Fruit fly (Drosophila melanogaster) whole organism, adult: ENCODE results near the gene Obp19d.

Experiments used
- CG11617 ChIP-seq: fragments of 200-800 bp; sonication (Bioruptor generic); optimal IDR thresholded peaks from 2 replicates; lab custom pipeline; 2017; ENCODE audit warnings: mild to moderate bottlenecking, missing biosample characterization, missing genetic modification reagents, missing genetic modification characterization
- CG12768 ChIP-seq: fragments of 200-800 bp; sonication (Bioruptor generic); optimal IDR thresholded peaks from 2 replicates; lab custom pipeline; 2017; ENCODE audit warnings: missing biosample characterization, missing genetic modification characterization, mild to moderate bottlenecking, moderate library complexity, missing genetic modification reagents
- CG14711 ChIP-seq: fragments of 200-800 bp; sonication (Bioruptor generic); optimal IDR thresholded peaks from 2 replicates; lab custom pipeline; 2018; ENCODE audit warnings: missing biosample characterization, mild to moderate bottlenecking, missing genetic modification characterization, moderate library complexity
- CG1620 ChIP-seq: fragments of 200-800 bp; sonication (Bioruptor generic); optimal IDR thresholded peaks from 2 replicates; lab custom pipeline; 2016; ENCODE audit warnings: missing biosample characterization, missing genetic modification characterization
- CG33017 ChIP-seq: fragments of 200-800 bp; sonication (Bioruptor generic); optimal IDR thresholded peaks from 2 replicates; lab custom pipeline; 2018; ENCODE audit warnings: missing biosample characterization, mild to moderate bottlenecking, missing genetic modification characterization, moderate library complexity
- CG5204 ChIP-seq: fragments of 200-800 bp; sonication (Bioruptor generic); optimal IDR thresholded peaks from 2 replicates; lab custom pipeline; 2016; ENCODE audit warnings: missing biosample characterization, missing genetic modification characterization
- CG7045 ChIP-seq: fragments of 200-800 bp; sonication (Bioruptor generic); optimal IDR thresholded peaks from 2 replicates; lab custom pipeline; 2017; ENCODE audit warnings: missing biosample characterization, mild to moderate bottlenecking, missing genetic modification characterization
- CG7101 ChIP-seq: fragments of 200-800 bp; sonication (Bioruptor generic); optimal IDR thresholded peaks from 2 replicates; lab custom pipeline; 2018; ENCODE audit warnings: missing biosample characterization, mild to moderate bottlenecking, missing genetic modification characterization, moderate library complexity
- Clk ChIP-seq: fragments of 200-800 bp; sonication (Bioruptor generic); optimal IDR thresholded peaks from 2 replicates; lab custom pipeline; 2017; ENCODE audit warnings: missing biosample characterization, missing genetic modification characterization
- Crg-1 ChIP-seq: fragments of 200-800 bp; sonication (Bioruptor generic); optimal IDR thresholded peaks from 2 replicates; lab custom pipeline; 2016; ENCODE audit warnings: missing biosample characterization, missing genetic modification characterization
- Hr96 ChIP-seq: fragments of 200-800 bp; sonication (Bioruptor generic); optimal IDR thresholded peaks from 2 replicates; lab custom pipeline; 2016; ENCODE audit warnings: missing biosample characterization, missing genetic modification characterization
- Mnt ChIP-seq: fragments of 200-800 bp; sonication (Bioruptor generic); optimal IDR thresholded peaks from 2 replicates; lab custom pipeline; 2016; ENCODE audit warnings: missing biosample characterization, mild to moderate bottlenecking, missing genetic modification characterization
- bab1 ChIP-seq: fragments of 200-800 bp; sonication (Bioruptor generic); optimal IDR thresholded peaks from 3 replicates; lab custom pipeline; 2019; ENCODE audit warnings: missing biosample characterization, mild to moderate bottlenecking, missing genetic modification characterization, moderate library complexity
- cic ChIP-seq: fragments of 200-800 bp; sonication (Bioruptor generic); optimal IDR thresholded peaks from 2 replicates; lab custom pipeline; 2017; ENCODE audit warnings: missing biosample characterization, mild to moderate bottlenecking, missing genetic modification characterization, moderate library complexity
- cnc ChIP-seq, 2 experiments: fragments of >200 bp; optimal IDR thresholded peaks; 2 replicates each; lab custom pipeline; 2017
- kay ChIP-seq: fragments of 200-800 bp; sonication (Bioruptor generic); peaks from one replicate; lab custom pipeline; 2016; ENCODE audit warnings: missing biosample characterization, missing genetic modification characterization, borderline replicate concordance
- ovo ChIP-seq: fragments of 200-800 bp; sonication (Bioruptor generic); optimal IDR thresholded peaks from 2 replicates; lab custom pipeline; 2016; ENCODE audit warnings: missing biosample characterization, missing genetic modification characterization
- pad ChIP-seq: fragments of 200-800 bp; sonication (Bioruptor generic); optimal IDR thresholded peaks from 3 replicates; lab custom pipeline; 2017; ENCODE audit warnings: missing biosample characterization, missing genetic modification characterization, mild to moderate bottlenecking, moderate library complexity, missing genetic modification reagents
- tj ChIP-seq: fragments of 200-800 bp; sonication (Bioruptor generic); optimal IDR thresholded peaks from 3 replicates; lab custom pipeline; 2017; ENCODE audit warnings: missing biosample characterization, mild to moderate bottlenecking, missing genetic modification characterization, moderate library complexity
- toe ChIP-seq: fragments of 200-800 bp; sonication (Bioruptor generic); optimal IDR thresholded peaks from 2 replicates; lab custom pipeline; 2016; ENCODE audit warnings: missing biosample characterization, missing genetic modification characterization

The Obp19d gene

DNA sequence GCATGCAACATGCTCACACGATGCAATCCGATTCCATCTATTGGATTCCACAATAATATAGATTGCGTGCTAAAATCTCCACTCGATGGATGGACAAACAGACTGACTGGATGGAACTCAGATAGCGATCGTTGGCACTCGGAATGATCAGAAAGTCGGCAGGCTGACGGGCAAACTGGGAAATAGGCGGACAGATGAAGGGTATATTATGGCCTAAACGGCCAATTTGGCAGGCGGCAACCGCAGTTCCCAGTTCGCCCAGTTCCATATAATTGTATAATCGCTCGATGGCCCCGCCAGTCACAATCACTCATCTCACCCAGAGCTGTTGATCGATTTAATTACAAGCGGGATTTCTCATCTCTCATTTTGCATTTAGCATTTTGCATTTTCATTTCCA is at the start of gene Obp19d:
Obp19d (plus strand) TSS at position 301 of the 400 bp plus-strand sequence.
- TF ChIP-seq CG12768 (GFP tag; lab: Kevin White, UChicago) (no peak), CG1620 (GFP tag; lab: Kevin White, UChicago) (no peak), CG14711 (tag; lab: Kevin White, UChicago) (no peak), bab1 (GFP tag; lab: Kevin White, UChicago) (no peak), Crg-1 (GFP tag; lab: Kevin White, UChicago) (no peak), ovo (no peak)

DNA sequence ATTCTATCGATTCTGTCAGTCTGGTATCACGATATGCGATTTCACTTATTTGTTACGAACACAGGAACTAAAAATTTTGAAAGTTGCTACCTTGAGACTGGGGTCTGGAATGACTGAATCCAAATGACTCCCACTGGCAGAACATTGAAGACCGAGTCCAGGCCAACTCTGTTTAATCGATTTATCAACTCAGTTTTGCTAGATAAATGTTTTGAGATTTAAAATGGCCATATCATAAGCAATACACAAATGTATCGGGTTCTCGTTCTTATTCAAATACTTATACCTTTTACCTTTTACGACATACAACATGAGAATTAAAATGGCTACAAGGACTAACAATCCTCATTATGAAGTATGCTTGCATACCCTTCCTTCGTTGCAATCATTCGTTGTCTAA is 43.0 kb upstream of the Obp19d start, which contains the start of gene CG12679:
CG12679 (minus strand) TSS at position 101 of the 400 bp plus-strand sequence.
- TF ChIP-seq CG33017 (tag; lab: Kevin White, UChicago) (no peak), kay (GFP tag; lab: Kevin White, UChicago) (no peak), Hr96 (no peak), Crg-1 (GFP tag; lab: Kevin White, UChicago) (no peak), CG14711 (tag; lab: Kevin White, UChicago) (no peak), Mnt (no peak), CG11617 (GFP tag; lab: Kevin White, UChicago) (no peak), CG1620 (GFP tag; lab: Kevin White, UChicago) (no peak), toe (GFP tag; lab: Kevin White, UChicago) (no peak), CG5204 (GFP tag; lab: Kevin White, UChicago) (no peak), bab1 (GFP tag; lab: Kevin White, UChicago) (no peak), Clk (no peak), CG12768 (GFP tag; lab: Kevin White, UChicago) (no peak), tj (no peak), ovo (no peak), cnc (optimal IDR thresholded peaks at IDR 0.05; lab: Kevin White, UChicago) (no peak), CG7045 (no peak), CG7101 (no peak), cic (GFP tag; lab: Kevin White, UChicago) (no peak)

DNA sequence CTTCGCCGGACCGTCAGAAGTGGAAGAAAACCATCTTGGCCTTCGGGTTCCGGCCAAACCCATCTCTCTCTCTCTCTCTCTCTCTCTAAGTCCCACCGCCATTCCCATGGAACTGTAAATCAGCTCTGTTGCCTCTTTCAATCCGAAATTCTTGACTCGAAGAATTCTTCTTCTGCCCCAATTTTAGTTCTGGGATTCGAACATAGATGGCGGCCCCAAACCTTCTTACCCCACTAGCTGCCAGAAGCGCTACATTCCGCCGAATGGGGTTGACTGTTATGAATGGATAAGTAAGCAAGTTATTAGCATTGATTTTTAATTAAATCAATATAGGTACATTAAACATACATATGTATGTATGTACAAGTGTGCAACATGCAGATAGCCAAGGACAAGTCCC is 33.5 kb upstream of the Obp19d start:
- TF ChIP-seq tj (no peak), CG14711 (tag; lab: Kevin White, UChicago) (no peak), cnc (optimal IDR thresholded peaks at IDR 0.05; lab: Kevin White, UChicago) (no peak), CG33017 (tag; lab: Kevin White, UChicago) (no peak), bab1 (GFP tag; lab: Kevin White, UChicago) (no peak), CG12768 (GFP tag; lab: Kevin White, UChicago) (no peak), toe (GFP tag; lab: Kevin White, UChicago) (no peak), cic (GFP tag; lab: Kevin White, UChicago) (no peak), pad (GFP tag; lab: Kevin White, UChicago) (no peak), Crg-1 (GFP tag; lab: Kevin White, UChicago) (no peak), CG1620 (GFP tag; lab: Kevin White, UChicago) (no peak), Clk (no peak), CG7101 (no peak), Hr96 (no peak), CG11617 (GFP tag; lab: Kevin White, UChicago) (no peak), ovo (no peak), Mnt (no peak)

DNA sequence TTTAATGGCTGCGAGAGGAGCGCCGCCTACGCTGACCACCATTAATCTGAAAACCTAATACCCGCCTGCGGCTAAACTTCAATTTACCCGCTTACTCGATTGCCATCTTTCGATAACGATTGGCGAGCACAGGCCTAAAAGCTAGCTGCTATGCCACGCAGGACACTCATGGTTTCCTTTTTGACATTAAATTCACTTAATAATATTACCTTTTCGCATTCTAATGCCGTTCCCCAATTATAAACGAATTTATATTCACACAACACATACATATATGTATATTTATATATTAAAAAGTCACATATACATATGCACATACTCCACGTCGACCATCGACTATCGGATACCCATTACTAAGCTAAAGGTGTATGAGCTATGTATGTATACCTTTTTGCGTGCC is 29.8 kb upstream of the Obp19d start:
- TF ChIP-seq CG33017 (tag; lab: Kevin White, UChicago), result no peak
- TF ChIP-seq ovo, result no peak
- TF ChIP-seq toe (GFP tag; lab: Kevin White, UChicago), result no peak
- no peak for TF ChIP-seq Crg-1 (GFP tag; lab: Kevin White, UChicago)
- no peak for TF ChIP-seq CG14711 (tag; lab: Kevin White, UChicago)
- no peak for TF ChIP-seq CG7045
- no peak for TF ChIP-seq cic (GFP tag; lab: Kevin White, UChicago)
- no peak for TF ChIP-seq CG7101
- no peak for TF ChIP-seq Clk
- TF ChIP-seq Mnt, result no peak

DNA sequence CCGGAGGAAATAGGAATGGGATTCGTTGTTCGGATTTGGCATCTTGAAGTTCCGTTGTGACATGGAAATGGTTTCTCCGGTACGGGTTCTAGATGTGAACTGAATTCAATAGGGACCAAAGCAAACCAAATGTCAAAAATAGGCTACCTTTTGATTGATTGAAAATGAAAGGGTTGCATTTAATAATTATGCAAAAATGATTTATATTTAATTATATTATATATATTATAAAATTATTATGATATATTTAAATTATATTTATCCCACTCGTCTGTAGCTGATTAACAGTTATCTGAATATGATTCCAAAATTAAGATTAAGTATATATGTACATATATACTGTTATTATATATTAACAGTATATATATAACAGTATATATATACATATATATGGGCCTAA is 28.7 kb upstream of the Obp19d start, which contains the start of gene jb:
jb (minus strand) TSS at position 101 of the 400 bp plus-strand sequence.
- TF ChIP-seq CG7045 (no peak), CG33017 (tag; lab: Kevin White, UChicago) (no peak), CG11617 (GFP tag; lab: Kevin White, UChicago) (no peak), tj (no peak), toe (GFP tag; lab: Kevin White, UChicago) (no peak), cic (GFP tag; lab: Kevin White, UChicago) (no peak), CG1620 (GFP tag; lab: Kevin White, UChicago) (no peak), CG5204 (GFP tag; lab: Kevin White, UChicago) (no peak), CG14711 (tag; lab: Kevin White, UChicago) (no peak), Mnt (no peak)

DNA sequence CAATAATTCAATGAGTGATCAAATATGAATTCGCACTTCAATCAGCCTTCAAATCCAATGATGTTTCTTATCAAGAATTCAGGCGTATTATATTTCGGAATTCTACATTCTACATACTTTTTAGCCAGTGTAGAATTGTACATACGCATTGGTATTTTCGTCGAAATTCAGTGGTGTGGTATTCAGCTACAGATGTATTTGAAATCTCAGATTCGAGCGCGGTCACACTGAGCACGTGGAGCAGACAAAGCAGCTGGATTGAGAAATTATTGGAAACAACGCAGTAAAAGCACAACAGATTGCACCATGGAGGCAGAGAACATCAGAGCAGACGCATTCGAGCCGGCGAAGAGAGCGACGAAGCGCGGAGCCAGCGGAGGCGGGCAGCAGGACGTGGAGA is 28.2 kb upstream of the Obp19d start:
- TF ChIP-seq CG14711 (tag; lab: Kevin White, UChicago) (no peak), cic (GFP tag; lab: Kevin White, UChicago) (no peak), CG7045 (no peak), CG33017 (tag; lab: Kevin White, UChicago) (no peak), kay (GFP tag; lab: Kevin White, UChicago) (no peak), tj (no peak), Mnt (peak; percentile 99), Clk (no peak), Hr96 (no peak), bab1 (GFP tag; lab: Kevin White, UChicago) (peak; percentile 42), CG12768 (GFP tag; lab: Kevin White, UChicago) (no peak), CG7101 (no peak), CG1620 (GFP tag; lab: Kevin White, UChicago) (no peak)

DNA sequence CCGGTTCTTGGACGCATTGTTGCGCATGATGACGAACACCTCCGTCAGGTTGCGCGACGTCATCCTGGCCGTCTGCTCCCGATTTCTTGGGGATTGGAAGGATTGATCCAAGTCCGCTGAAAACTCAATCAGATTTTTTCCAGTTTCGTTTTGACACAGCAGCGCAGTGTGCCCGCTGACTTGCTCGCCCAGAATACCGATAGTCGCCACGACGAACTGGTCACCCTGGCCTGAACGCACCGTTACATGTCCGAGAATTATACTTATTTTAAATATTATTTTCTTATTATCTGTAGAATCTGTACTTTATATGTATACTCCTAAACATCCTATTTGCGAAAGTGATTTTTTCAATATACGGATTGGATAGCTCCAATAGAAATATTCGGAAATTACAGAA is 25.8 kb upstream of the Obp19d start, which contains the start of gene Syx16:
Syx16 (minus strand) TSS at position 172 of the 400 bp plus-strand sequence.
- TF ChIP-seq CG11617 (GFP tag; lab: Kevin White, UChicago), result no peak
- TF ChIP-seq CG5204 (GFP tag; lab: Kevin White, UChicago), result no peak
- no peak for TF ChIP-seq cic (GFP tag; lab: Kevin White, UChicago)
- TF ChIP-seq kay (GFP tag; lab: Kevin White, UChicago), result no peak
- TF ChIP-seq CG7045, result no peak
- TF ChIP-seq cnc (optimal IDR thresholded peaks at IDR 0.05; lab: Kevin White, UChicago), result no peak
- no peak for TF ChIP-seq toe (GFP tag; lab: Kevin White, UChicago)
- no peak for TF ChIP-seq Mnt
- no peak for TF ChIP-seq CG14711 (tag; lab: Kevin White, UChicago)
- TF ChIP-seq ovo, result no peak
- no peak for TF ChIP-seq Clk
- TF ChIP-seq CG7101, result no peak
- TF ChIP-seq CG12768 (GFP tag; lab: Kevin White, UChicago), result no peak
- TF ChIP-seq CG1620 (GFP tag; lab: Kevin White, UChicago), result no peak
- no peak for TF ChIP-seq pad (GFP tag; lab: Kevin White, UChicago)
